Worm (Caenorhabditis elegans): Measurements from ENCODE around the gene tbb-1.

ce11 chrIII:10700460-10700859 lies 41.8 kb downstream of the tbb-1 start, which contains the start of gene Y39A1A.20:
- no peak for TF ChIP-seq ama-1 (optimal IDR thresholded peaks at IDR 0.05)
- no peak for TF ChIP-seq hnd-1 (tag; optimal IDR thresholded peaks at IDR 0.05)
- no peak for TF ChIP-seq flt-1 (GFP tag; IDR thresholded peaks at IDR 0.05)
- no peak for TF ChIP-seq hmbx-1 (tag; optimal IDR thresholded peaks at IDR 0.05)
- TF ChIP-seq aly-1 (tag; optimal IDR thresholded peaks at IDR 0.05), result no peak
- TF ChIP-seq F13C5.2 (tag; optimal IDR thresholded peaks at IDR 0.05), result no peak
- no peak for TF ChIP-seq tra-4 (tag; optimal IDR thresholded peaks at IDR 0.05)
- TF ChIP-seq hmg-4 (GFP tag; optimal IDR thresholded peaks at IDR 0.05), result no peak

Data from whole organism, early embryonic.